Fruit fly (Drosophila melanogaster): ENCODE results near the gene CG6576.

The CG6576 gene

dm6 chr3L:8721145-8721544 lies 34.6 kb upstream of the CG6576 start, which contains the start of the genes CG32022 and CG6511 (continued):
- peak; percentile 96 for TF ChIP-seq CG18764 (GFP tag; optimal IDR thresholded peaks at IDR 0.05)
- TF ChIP-seq gce (GFP tag; IDR thresholded peaks at IDR 0.05): peak; percentile 89
- peak; percentile 96 for TF ChIP-seq fd96Cb (tag; optimal IDR thresholded peaks at IDR 0.05)
- TF ChIP-seq CG4360 (GFP tag; IDR thresholded peaks at IDR 0.05): peak; percentile 55
- TF ChIP-seq CG1647 (GFP tag; optimal IDR thresholded peaks at IDR 0.05): peak; percentile 96
- TF ChIP-seq CG6689 (GFP tag; IDR thresholded peaks at IDR 0.05): peak; percentile 96
- peak; percentile 98 for TF ChIP-seq CG10267 (tag; optimal IDR thresholded peaks at IDR 0.05)
- peak; percentile 91 for TF ChIP-seq lbe (GFP tag; optimal IDR thresholded peaks at IDR 0.05)
- peak; percentile 84 for TF ChIP-seq aop (GFP tag; IDR thresholded peaks at IDR 0.05)
- TF ChIP-seq chinmo (GFP tag; IDR thresholded peaks at IDR 0.05; ENCODE audit: partially characterized antibody): no peak
- peak; percentile 97 for TF ChIP-seq Ssrp (tag; optimal IDR thresholded peaks at IDR 0.05)
- TF ChIP-seq disco-r (GFP tag; optimal IDR thresholded peaks at IDR 0.05): peak; percentile 95
- TF ChIP-seq knrl (GFP tag; IDR thresholded peaks at IDR 0.05; ENCODE audit: partially characterized antibody): no peak; the same call in 2 of the 3 replicates
- TF ChIP-seq CG34422 (GFP tag; IDR thresholded peaks at IDR 0.05): peak; percentile 97
- TF ChIP-seq CG17328 (GFP tag; IDR thresholded peaks at IDR 0.05): peak; percentile 91
- peak; percentile 60 for TF ChIP-seq crol (GFP tag; IDR thresholded peaks at IDR 0.05)
- peak; percentile 86 for TF ChIP-seq CG30020 (tag; optimal IDR thresholded peaks at IDR 0.05)
- peak; percentile 97 for TF ChIP-seq maf-S (GFP tag; optimal IDR thresholded peaks at IDR 0.05)
- peak; percentile 96 for TF ChIP-seq CG18262 (tag; optimal IDR thresholded peaks at IDR 0.05)
- peak; percentile 97 for TF ChIP-seq Camta (GFP tag; optimal IDR thresholded peaks at IDR 0.05)
- TF ChIP-seq Nf-YA (GFP tag; IDR thresholded peaks at IDR 0.05): peak; percentile 82
- peak; percentile 96 for TF ChIP-seq Fer2 (tag; optimal IDR thresholded peaks at IDR 0.05)
- TF ChIP-seq ab (GFP tag; optimal IDR thresholded peaks at IDR 0.05): peak; percentile 93
- TF ChIP-seq vfl (GFP tag; optimal IDR thresholded peaks at IDR 0.05): peak; percentile 97
- peak; percentile 84 for TF ChIP-seq otp (GFP tag; IDR thresholded peaks at IDR 0.05)
- peak; percentile 91 for TF ChIP-seq org-1 (GFP tag; optimal IDR thresholded peaks at IDR 0.05)
- peak; percentile 95 for TF ChIP-seq CG1792 (GFP tag; optimal IDR thresholded peaks at IDR 0.05)
- TF ChIP-seq HLH3B (GFP tag; IDR thresholded peaks at IDR 0.05): peak; percentile 94
- TF ChIP-seq HmgD (GFP tag; optimal IDR thresholded peaks at IDR 0.05): peak; percentile 95
- TF ChIP-seq Jarid2 (GFP tag; optimal IDR thresholded peaks at IDR 0.05): peak; percentile 83
- TF ChIP-seq YL-1 (GFP tag; optimal IDR thresholded peaks at IDR 0.05): peak; percentile 90
- TF ChIP-seq CG12104 (GFP tag; optimal IDR thresholded peaks at IDR 0.05): peak; percentile 95
- TF ChIP-seq CG6813 (GFP tag; optimal IDR thresholded peaks at IDR 0.05): peak; percentile 93
- peak; percentile 84 for TF ChIP-seq C15 (GFP tag; IDR thresholded peaks at IDR 0.05)
- TF ChIP-seq NC2β (GFP tag; optimal IDR thresholded peaks at IDR 0.05): peak; percentile 95
- TF ChIP-seq Ptx1 (GFP tag; IDR thresholded peaks at IDR 0.05): peak; percentile 98
- TF ChIP-seq Meics (GFP tag; optimal IDR thresholded peaks at IDR 0.05): peak; percentile 97
- TF ChIP-seq sim (GFP tag; IDR thresholded peaks at IDR 0.05): no peak
- peak; percentile 91 for TF ChIP-seq Bdp1 (GFP tag; optimal IDR thresholded peaks at IDR 0.05)
- peak; percentile 94 for TF ChIP-seq CG14667 (GFP tag; IDR thresholded peaks at IDR 0.05)
- peak; percentile 89 for TF ChIP-seq CG31388 (GFP tag; optimal IDR thresholded peaks at IDR 0.05)
- TF ChIP-seq pb (GFP tag; optimal IDR thresholded peaks at IDR 0.05): peak; percentile 96
- TF ChIP-seq ase (GFP tag; IDR thresholded peaks at IDR 0.05): peak; percentile 93
- peak; percentile 86 for TF ChIP-seq CG2875 (GFP tag; optimal IDR thresholded peaks at IDR 0.05)
- TF ChIP-seq CG15696 (tag; optimal IDR thresholded peaks at IDR 0.05): peak; percentile 98
- no peak for TF ChIP-seq sqz (GFP tag; optimal IDR thresholded peaks at IDR 0.05)
- peak; percentile 80 for TF ChIP-seq fd102C (GFP tag; optimal IDR thresholded peaks at IDR 0.05)
- peak; percentile 93 for TF ChIP-seq her (GFP tag; optimal IDR thresholded peaks at IDR 0.05)
- TF ChIP-seq chn (GFP tag; optimal IDR thresholded peaks at IDR 0.05): peak; percentile 98
- TF ChIP-seq gt (GFP tag; IDR thresholded peaks at IDR 0.05): peak; percentile 89
- TF ChIP-seq CG8478 (optimal IDR thresholded peaks at IDR 0.05): no peak
- peak; percentile 99 for TF ChIP-seq HLH54F (GFP tag; optimal IDR thresholded peaks at IDR 0.05)
- TF ChIP-seq dan (GFP tag; IDR thresholded peaks at IDR 0.05): peak; percentile 89
